Fruit fly (Drosophila melanogaster) whole organism, prepupa: Measurements from ENCODE around the gene CrebA.

Experiments
- CG10631 ChIP-seq: fragments of 200-800 bp; sonication (Bioruptor generic); optimal IDR thresholded peaks from 2 replicates; lab custom pipeline; 2016; ENCODE audit warnings: missing biosample characterization, missing genetic modification characterization
- CG10669 ChIP-seq: fragments of 200-800 bp; sonication (Bioruptor generic); optimal IDR thresholded peaks from 3 replicates; lab custom pipeline; 2018; ENCODE audit warnings: missing biosample characterization, mild to moderate bottlenecking, missing genetic modification characterization, moderate library complexity
- CG11294 ChIP-seq: fragments of 200-800 bp; sonication (Bioruptor generic); IDR thresholded peaks from 2 replicates; pipeline ENCODE4 v1.3.6; 2022; ENCODE audit warnings: missing biosample characterization, missing genetic modification characterization
- CG11762 ChIP-seq: fragments of 200-800 bp; sonication (Bioruptor generic); optimal IDR thresholded peaks from 3 replicates; lab custom pipeline; 2016; ENCODE audit warnings: missing biosample characterization, missing genetic modification characterization; ENCODE audit not compliant: insufficient read depth
- CG1621 ChIP-seq: fragments of 200-800 bp; sonication (Bioruptor generic); optimal IDR thresholded peaks from 3 replicates; lab custom pipeline; 2018; ENCODE audit warnings: missing biosample characterization, mild to moderate bottlenecking, missing genetic modification characterization
- CG16779 ChIP-seq: fragments of 200-800 bp; sonication (Bioruptor generic); optimal IDR thresholded peaks from 3 replicates; lab custom pipeline; 2017; ENCODE audit warnings: missing biosample characterization, mild to moderate bottlenecking, missing genetic modification characterization
- CG32006 ChIP-seq: fragments of 200-800 bp; sonication (Bioruptor generic); optimal IDR thresholded peaks from 3 replicates; lab custom pipeline; 2017; ENCODE audit warnings: missing biosample characterization, mild to moderate bottlenecking, missing genetic modification characterization
- CG6276 ChIP-seq: fragments of 200-800 bp; sonication (Bioruptor generic); optimal IDR thresholded peaks from 2 replicates; lab custom pipeline; 2017; ENCODE audit warnings: missing biosample characterization, mild to moderate bottlenecking, missing genetic modification characterization
- CG6808 ChIP-seq: fragments of 200-800 bp; sonication (Bioruptor generic); optimal IDR thresholded peaks from 3 replicates; lab custom pipeline; 2017; ENCODE audit warnings: missing biosample characterization, missing genetic modification characterization, mild to moderate bottlenecking, moderate library complexity, missing genetic modification reagents
- CG8119 ChIP-seq: fragments of 200-800 bp; sonication (Bioruptor generic); IDR thresholded peaks from 3 replicates; pipeline ENCODE4 v1.3.6; 2022; ENCODE audit warnings: missing biosample characterization, missing genetic modification characterization
- CG8319 ChIP-seq: fragments of 200-800 bp; sonication (Bioruptor generic); optimal IDR thresholded peaks from 3 replicates; lab custom pipeline; 2016; ENCODE audit warnings: missing biosample characterization, missing genetic modification characterization
- CG8632 ChIP-seq: fragments of 200-800 bp; sonication (Bioruptor generic); optimal IDR thresholded peaks from 3 replicates; lab custom pipeline; 2016; ENCODE audit warnings: missing biosample characterization, missing genetic modification characterization
- CG9139 ChIP-seq: fragments of 200-800 bp; sonication (Bioruptor generic); optimal IDR thresholded peaks from 3 replicates; lab custom pipeline; 2017; ENCODE audit warnings: missing biosample characterization, mild to moderate bottlenecking, missing genetic modification characterization
- Eip75B ChIP-seq: fragments of 200-800 bp; sonication (Bioruptor generic); optimal IDR thresholded peaks from 3 replicates; lab custom pipeline; 2016; ENCODE audit warnings: missing biosample characterization, missing genetic modification characterization
- Eip78C ChIP-seq: fragments of 200-800 bp; sonication (Bioruptor generic); peaks from one replicate; lab custom pipeline; 2016; ENCODE audit warnings: missing biosample characterization, missing genetic modification characterization
- Ets96B ChIP-seq: fragments of 200-800 bp; optimal IDR thresholded peaks from 2 replicates; lab custom pipeline; 2019; ENCODE audit warnings: missing biosample characterization, mild to moderate bottlenecking, missing genetic modification characterization, moderate library complexity
- Gug ChIP-seq: fragments of 200-800 bp; sonication (Bioruptor generic); IDR thresholded peaks from 2 replicates; pipeline ENCODE4 v1.3.6; 2022; ENCODE audit warnings: missing biosample characterization, missing genetic modification characterization
- Hr4 ChIP-seq: fragments of 200-800 bp; sonication (Bioruptor generic); optimal IDR thresholded peaks from 3 replicates; lab custom pipeline; 2016; ENCODE audit warnings: missing biosample characterization, missing genetic modification characterization
- Lpt ChIP-seq: fragments of 200-800 bp; sonication (Bioruptor generic); optimal IDR thresholded peaks from 3 replicates; lab custom pipeline; 2016; ENCODE audit warnings: missing biosample characterization, missing genetic modification characterization
- Met ChIP-seq: fragments of 200-800 bp; sonication (Bioruptor generic); optimal IDR thresholded peaks from 3 replicates; lab custom pipeline; 2016; ENCODE audit warnings: missing biosample characterization, missing genetic modification characterization
- Smox ChIP-seq: fragments of 200-800 bp; sonication (Bioruptor generic); optimal IDR thresholded peaks from 3 replicates; lab custom pipeline; 2016; ENCODE audit warnings: missing biosample characterization, missing genetic modification characterization
- Sox102F ChIP-seq: fragments of 200-800 bp; sonication (Bioruptor generic); optimal IDR thresholded peaks from 2 replicates; lab custom pipeline; 2016; ENCODE audit warnings: missing biosample characterization, mild to moderate bottlenecking, missing genetic modification characterization
- achi ChIP-seq: fragments of 200-800 bp; sonication (Bioruptor generic); optimal IDR thresholded peaks from 3 replicates; lab custom pipeline; 2016; ENCODE audit warnings: missing biosample characterization, missing genetic modification characterization
- acj6 ChIP-seq: fragments of 200-800 bp; sonication (Bioruptor generic); optimal IDR thresholded peaks from 3 replicates; lab custom pipeline; 2016; ENCODE audit warnings: missing biosample characterization, missing genetic modification characterization
- cyc ChIP-seq: fragments of 200-800 bp; sonication (Bioruptor generic); optimal IDR thresholded peaks from 3 replicates; lab custom pipeline; 2016; ENCODE audit warnings: missing biosample characterization, missing genetic modification characterization
- dsx ChIP-seq: fragments of 200-800 bp; optimal IDR thresholded peaks from 3 replicates; lab custom pipeline; 2019; ENCODE audit warnings: missing biosample characterization, mild to moderate bottlenecking, missing genetic modification characterization, moderate library complexity; ENCODE audit not compliant: poor library complexity, severe bottlenecking
- eg ChIP-seq: fragments of 200-800 bp; sonication (Bioruptor generic); IDR thresholded peaks from 3 replicates; pipeline ENCODE4 v1.3.6; 2022; ENCODE audit warnings: missing biosample characterization, missing genetic modification characterization
- fd59A ChIP-seq: fragments of 200-800 bp; sonication (Bioruptor generic); optimal IDR thresholded peaks from 2 replicates; lab custom pipeline; 2017; ENCODE audit warnings: missing biosample characterization, mild to moderate bottlenecking, missing genetic modification characterization, missing genetic modification reagents
- fkh ChIP-seq: fragments of 200-800 bp; sonication (Bioruptor generic); optimal IDR thresholded peaks from 3 replicates; lab custom pipeline; 2017; ENCODE audit warnings: missing biosample characterization, mild to moderate bottlenecking, missing genetic modification characterization, moderate library complexity
- net ChIP-seq: fragments of 200-800 bp; sonication (Bioruptor generic); optimal IDR thresholded peaks from 3 replicates; lab custom pipeline; 2016; ENCODE audit warnings: missing biosample characterization, missing genetic modification characterization
- pdm3 ChIP-seq: fragments of 200-800 bp; sonication (Bioruptor generic); optimal IDR thresholded peaks from 3 replicates; lab custom pipeline; 2016; ENCODE audit warnings: missing biosample characterization, missing genetic modification characterization
- salr ChIP-seq, 2 experiments: fragments of 200-800 bp; sonication (Bioruptor generic); optimal IDR thresholded peaks; 3 replicates each; lab custom pipeline; 2016 to 2018; ENCODE audit warnings: missing biosample characterization in 2 of 2, missing genetic modification characterization in 2 of 2, mild to moderate bottlenecking in 1 of 2
- spab ChIP-seq: fragments of 200-800 bp; sonication (Bioruptor generic); optimal IDR thresholded peaks from 2 replicates; lab custom pipeline; 2017; ENCODE audit warnings: missing biosample characterization, mild to moderate bottlenecking, missing genetic modification characterization, missing genetic modification reagents
- ss ChIP-seq, 2 experiments: fragments of 200-800 bp; sonication (Bioruptor generic); optimal IDR thresholded peaks; 2 replicates in 1 of 2; 3 replicates in 1 of 2; lab custom pipeline; 2017 to 2018; ENCODE audit warnings: mild to moderate bottlenecking in 2 of 2, missing biosample characterization in 2 of 2, missing genetic modification characterization in 2 of 2, moderate library complexity in 1 of 2
- svp ChIP-seq: fragments of 200-800 bp; sonication (Bioruptor generic); peaks from one replicate; lab custom pipeline; 2016; ENCODE audit warnings: missing biosample characterization, missing genetic modification characterization
- topi ChIP-seq: fragments of 200-800 bp; sonication (Bioruptor generic); optimal IDR thresholded peaks from 3 replicates; lab custom pipeline; 2016; ENCODE audit warnings: missing biosample characterization, missing genetic modification characterization
- vri ChIP-seq: fragments of 200-800 bp; sonication (Bioruptor generic); optimal IDR thresholded peaks from 3 replicates; lab custom pipeline; 2016; ENCODE audit warnings: missing biosample characterization, mild to moderate bottlenecking, missing genetic modification characterization

CrebA gene

dm6 chr3L:15537916-15538581, 2.9 kb downstream of the CrebA start (continued):
- peak; percentile 20 for TF ChIP-seq cyc (GFP tag; lab: Kevin White, UChicago)
- peak; percentile 68 for TF ChIP-seq pdm3 (GFP tag; lab: Kevin White, UChicago)
- peak; percentile 51 for TF ChIP-seq dsx (GFP tag; lab: Kevin White, UChicago)
- peak; percentile 57 for TF ChIP-seq CG10669 (GFP tag; lab: Kevin White, UChicago)
- TF ChIP-seq eg = peak; percentile 62; the same call in 1 of the 3 replicates
- TF ChIP-seq fkh (GFP tag; lab: Kevin White, UChicago) = no peak
- TF ChIP-seq achi (GFP tag; lab: Kevin White, UChicago) = peak; percentile 76
- TF ChIP-seq CG11294 (GFP tag; lab: Robert Waterston, UW) = peak; percentile 42; the same call in 1 of the 2 replicates
- peak; percentile 62 for TF ChIP-seq Ets96B (tag; lab: Kevin White, UChicago)
- TF ChIP-seq CG16779 (tag; lab: Kevin White, UChicago) = peak; percentile 30
- TF ChIP-seq CG9139 (GFP tag; lab: Kevin White, UChicago) = no peak
- TF ChIP-seq Lpt (GFP tag; lab: Kevin White, UChicago) = peak; percentile 66

- peak; percentile 47 for TF ChIP-seq CG32006 (GFP tag; lab: Kevin White, UChicago)
- no peak for TF ChIP-seq net (GFP tag; lab: Kevin White, UChicago)
- peak; percentile 6 for TF ChIP-seq fkh (GFP tag; lab: Kevin White, UChicago)
- peak; percentile 48 for TF ChIP-seq vri (GFP tag; lab: Kevin White, UChicago)
- TF ChIP-seq svp (GFP tag; lab: Kevin White, UChicago) = peak; percentile 84
- peak in 1 of 2 experiments; percentile 30 for TF ChIP-seq salr (GFP tag; optimal IDR thresholded peaks at IDR 0.05; lab: Kevin White, UChicago)
- peak; percentile 40 for TF ChIP-seq Eip78C
- no peak for TF ChIP-seq CG11294 (GFP tag; lab: Robert Waterston, UW)
Observed at dm6 chr3L:15538582-15539490, 3.6 kb downstream of the CrebA start.

- TF ChIP-seq CG10669 (GFP tag; lab: Kevin White, UChicago) (no peak), acj6 (GFP tag; lab: Kevin White, UChicago) (no peak), CG8632 (no peak), Gug (GFP tag; lab: Robert Waterston, UW) (no peak), dsx (GFP tag; lab: Kevin White, UChicago) (no peak), Sox102F (GFP tag; lab: Kevin White, UChicago) (no peak), CG16779 (tag; lab: Kevin White, UChicago) (no peak), topi (GFP tag; lab: Kevin White, UChicago) (no peak)
Observed at dm6 chr3L:15539903-15540409, 4.8 kb downstream of the CrebA start.

dm6 chr3L:15540682-15541081, 5.5 kb downstream of the CrebA start:
- TF ChIP-seq CG6276 (GFP tag; lab: Kevin White, UChicago) (peak; percentile 42), CG1621 (tag; lab: Kevin White, UChicago) (no peak), eg (peak; percentile 41; the same call in 1 of the 3 replicates), CG6808 (no peak), svp (GFP tag; lab: Kevin White, UChicago) (no peak), CG8119 (GFP tag; lab: Robert Waterston, UW) (peak; percentile 64; the same call in 2 of the 3 replicates), CG8319 (GFP tag; lab: Kevin White, UChicago) (no peak), Eip78C (peak; percentile 63)

dm6 chr3L:15541281-15541680, 6.1 kb downstream of the CrebA start:
- TF ChIP-seq ss (GFP tag; optimal IDR thresholded peaks at IDR 0.05; lab: Kevin White, UChicago) (no peak), CG11762 (GFP tag; lab: Kevin White, UChicago) (no peak), spab (no peak), CG8119 (GFP tag; lab: Robert Waterston, UW) (no peak), pdm3 (GFP tag; lab: Kevin White, UChicago) (no peak), CG8319 (GFP tag; lab: Kevin White, UChicago) (no peak), dsx (GFP tag; lab: Kevin White, UChicago) (no peak), fkh (GFP tag; lab: Kevin White, UChicago) (no peak), CG10631 (GFP tag; lab: Kevin White, UChicago) (no peak), fd59A (GFP tag; lab: Kevin White, UChicago) (no peak), Eip75B (GFP tag; lab: Kevin White, UChicago) (no peak), Met (GFP tag; lab: Kevin White, UChicago) (no peak), Smox (GFP tag; lab: Kevin White, UChicago) (no peak), Hr4 (no peak), Lpt (GFP tag; lab: Kevin White, UChicago) (no peak), vri (GFP tag; lab: Kevin White, UChicago) (no peak), CG8632 (no peak), CG6276 (GFP tag; lab: Kevin White, UChicago) (no peak)
